Worm (Caenorhabditis elegans) whole organism, mixed stage, embryonic: Measurements from ENCODE around the gene fkh-4.
"Not testable (repeated sequence)": the region's sequence is repeated elsewhere in the genome, so short reads cannot be mapped to it uniquely, and the experiment has no call there.

Experiments
- blmp-1 ChIP-seq: fragments of 150-350 bp; optimal IDR thresholded peaks from 2 replicates; lab custom pipeline; 2014; ENCODE audit warnings: missing biosample characterization, missing genetic modification characterization
- cnd-1 ChIP-seq: fragments of 200-800 bp; sonication (Bioruptor generic); optimal IDR thresholded peaks from 2 replicates; lab custom pipeline; 2018; ENCODE audit warnings: mild to moderate bottlenecking, missing genetic modification characterization, missing compliant biosample characterization
- elt-3 ChIP-seq: fragments of 150-350 bp; optimal IDR thresholded peaks from 2 replicates; lab custom pipeline; 2014; ENCODE audit warnings: missing biosample characterization, missing genetic modification characterization
- flh-1 ChIP-seq: fragments of 200-800 bp; sonication (Bioruptor generic); optimal IDR thresholded peaks from 2 replicates; lab custom pipeline; 2018; ENCODE audit warnings: mild to moderate bottlenecking, missing genetic modification characterization, moderate library complexity, missing compliant biosample characterization
- lin-13 ChIP-seq: fragments of 150-350 bp; optimal IDR thresholded peaks from 2 replicates; lab custom pipeline; 2014; ENCODE audit warnings: missing biosample characterization, missing genetic modification characterization
- mep-1 ChIP-seq: fragments of 150-350 bp; optimal IDR thresholded peaks from 2 replicates; lab custom pipeline; 2017; ENCODE audit warnings: missing biosample characterization, missing genetic modification reagents, missing genetic modification characterization, inconsistent platforms
- mls-2 ChIP-seq: sonication (generic microtip); optimal IDR thresholded peaks from 2 replicates; lab custom pipeline; 2016; ENCODE audit warnings: mild to moderate bottlenecking, missing genetic modification characterization, moderate library complexity, missing compliant biosample characterization
- nhr-237 ChIP-seq: fragments of 150-350 bp; optimal IDR thresholded peaks from 2 replicates; lab custom pipeline; 2014; ENCODE audit warnings: missing biosample characterization, missing genetic modification characterization
- nhr-76 ChIP-seq: sonication (generic microtip); optimal IDR thresholded peaks from 2 replicates; lab custom pipeline; 2017; ENCODE audit warnings: missing biosample characterization, missing genetic modification characterization
- sem-2 ChIP-seq: fragments of 200-800 bp; sonication (Bioruptor generic); optimal IDR thresholded peaks from 2 replicates; lab custom pipeline; 2018; ENCODE audit warnings: mild to moderate bottlenecking, missing genetic modification characterization, missing compliant biosample characterization
- unc-39 ChIP-seq: fragments of 150-350 bp; optimal IDR thresholded peaks from 2 replicates; lab custom pipeline; 2014; ENCODE audit warnings: missing biosample characterization, missing genetic modification characterization
- ztf-11 ChIP-seq: fragments of 150-350 bp; optimal IDR thresholded peaks from 2 replicates; lab custom pipeline; 2014; ENCODE audit warnings: missing biosample characterization, missing genetic modification characterization

ce11 chrX:13428755-13429154 lies at the start of gene fkh-4:
- TF ChIP-seq elt-3; ztf-11 (tag; lab: Kevin White, UChicago); flh-1 (GFP tag; lab: Kevin White, UChicago); nhr-237 (tag; lab: Kevin White, UChicago); lin-13 (tag; lab: Kevin White, UChicago); sem-2 (GFP tag; lab: Kevin White, UChicago); mls-2; cnd-1 (tag; lab: Kevin White, UChicago); nhr-76 (tag; lab: Kevin White, UChicago); mep-1; unc-39 (tag; lab: Kevin White, UChicago); blmp-1 (tag; lab: Kevin White, UChicago): not testable (repeated sequence)
